Fruit fly (Drosophila melanogaster) whole organism, embryonic: Measurements from ENCODE around the gene Rtca.
A peak's percentile ranks its signal among the peaks of the same experiment; 100 is the strongest.

Experiments used
- Atf-2 ChIP-seq: fragments of 200-800 bp; sonication (Bioruptor generic); optimal IDR thresholded peaks from 2 replicates; lab custom pipeline; 2016; ENCODE audit warnings: missing biosample characterization, missing genetic modification characterization
- B-H2 ChIP-seq: fragments of 200-800 bp; sonication (Bioruptor generic); optimal IDR thresholded peaks from 2 replicates; lab custom pipeline; 2018; ENCODE audit warnings: missing biosample characterization, mild to moderate bottlenecking, missing genetic modification characterization
- Bteb2 ChIP-seq: fragments of 200-800 bp; sonication (Bioruptor generic); optimal IDR thresholded peaks from 2 replicates; lab custom pipeline; 2016; ENCODE audit warnings: missing biosample characterization, missing genetic modification characterization
- CG10462 ChIP-seq: fragments of 200-800 bp; sonication (Bioruptor generic); optimal IDR thresholded peaks from 2 replicates; lab custom pipeline; 2016; ENCODE audit warnings: missing biosample characterization, missing genetic modification characterization
- CG11560 ChIP-seq: fragments of 200-800 bp; sonication (Bioruptor generic); IDR thresholded peaks from 3 replicates; pipeline ENCODE4 v1.3.6; 2022; ENCODE audit warnings: missing biosample characterization, missing genetic modification characterization
- CG12236 ChIP-seq: fragments of 200-800 bp; sonication (Bioruptor generic); optimal IDR thresholded peaks from 2 replicates; lab custom pipeline; 2016; ENCODE audit warnings: missing biosample characterization, missing genetic modification characterization
- CG13287 ChIP-seq: fragments of 200-800 bp; sonication (Bioruptor generic); IDR thresholded peaks from 2 replicates; pipeline ENCODE4 v1.3.6; 2022; ENCODE audit warnings: missing biosample characterization, missing genetic modification characterization; ENCODE audit not compliant: partially characterized antibody
- CG15601 ChIP-seq: fragments of 200-800 bp; sonication (Bioruptor generic); optimal IDR thresholded peaks from 3 replicates; lab custom pipeline; 2019; ENCODE audit warnings: missing biosample characterization, mild to moderate bottlenecking, missing genetic modification characterization, moderate library complexity
- CG1603 ChIP-seq: fragments of 200-800 bp; sonication (Bioruptor generic); optimal IDR thresholded peaks from 2 replicates; lab custom pipeline; 2019; ENCODE audit warnings: missing biosample characterization, mild to moderate bottlenecking, missing genetic modification characterization, moderate library complexity
- CG17359 ChIP-seq: fragments of 200-800 bp; sonication (Bioruptor generic); optimal IDR thresholded peaks from 3 replicates; lab custom pipeline; 2018; ENCODE audit warnings: missing biosample characterization, mild to moderate bottlenecking, missing genetic modification characterization, moderate library complexity
- CG18599 ChIP-seq: fragments of 200-800 bp; sonication (Bioruptor generic); optimal IDR thresholded peaks from 3 replicates; lab custom pipeline; 2017; ENCODE audit warnings: missing biosample characterization, missing genetic modification characterization, mild to moderate bottlenecking, moderate library complexity, missing genetic modification reagents
- CG2875 ChIP-seq: fragments of 200-800 bp; sonication (Bioruptor generic); optimal IDR thresholded peaks from 2 replicates; lab custom pipeline; 2017; ENCODE audit warnings: missing biosample characterization, mild to moderate bottlenecking, missing genetic modification characterization, missing genetic modification reagents
- CG31224 ChIP-seq: fragments of 200-800 bp; sonication (Bioruptor generic); IDR thresholded peaks from 2 replicates; pipeline ENCODE4 v1.3.6; 2022; ENCODE audit warnings: missing biosample characterization, missing genetic modification characterization
- CG34376 ChIP-seq: fragments of 200-800 bp; sonication (Bioruptor generic); optimal IDR thresholded peaks from 2 replicates; lab custom pipeline; 2018; ENCODE audit warnings: missing biosample characterization, mild to moderate bottlenecking, missing genetic modification characterization
- CG34422 ChIP-seq: fragments of 200-800 bp; sonication (Bioruptor generic); IDR thresholded peaks from 3 replicates; pipeline ENCODE4 v1.3.6; 2022; ENCODE audit warnings: missing biosample characterization, missing genetic modification characterization
- CG3995 ChIP-seq: fragments of 200-800 bp; sonication (Bioruptor generic); optimal IDR thresholded peaks from 3 replicates; lab custom pipeline; 2016; ENCODE audit warnings: missing biosample characterization, missing genetic modification characterization
- CG4617 ChIP-seq: fragments of 200-800 bp; sonication (Bioruptor generic); optimal IDR thresholded peaks from 3 replicates; lab custom pipeline; 2016; ENCODE audit warnings: missing biosample characterization, missing genetic modification characterization, borderline replicate concordance
- CG4707 ChIP-seq: fragments of 200-800 bp; sonication (Bioruptor generic); optimal IDR thresholded peaks from 2 replicates; lab custom pipeline; 2018; ENCODE audit warnings: missing biosample characterization, mild to moderate bottlenecking, missing genetic modification characterization, moderate library complexity
- CG4854 ChIP-seq: fragments of 200-800 bp; sonication (Bioruptor generic); optimal IDR thresholded peaks from 2 replicates; lab custom pipeline; 2016; ENCODE audit warnings: missing biosample characterization, missing genetic modification characterization, inconsistent platforms
- CG6175 ChIP-seq: fragments of 200-800 bp; sonication (Bioruptor generic); IDR thresholded peaks from 3 replicates; pipeline ENCODE4 v1.3.6; 2022; ENCODE audit warnings: missing biosample characterization, missing genetic modification characterization
- CG7271 ChIP-seq: fragments of 200-800 bp; sonication (Bioruptor generic); optimal IDR thresholded peaks from 2 replicates; lab custom pipeline; 2018; ENCODE audit warnings: missing biosample characterization, mild to moderate bottlenecking, missing genetic modification characterization, moderate library complexity
- CG8290 ChIP-seq, 3 experiments: fragments of 200-800 bp; sonication (Bioruptor generic); optimal IDR thresholded peaks; 2 replicates each; lab custom pipeline; 2016 to 2019; ENCODE audit warnings: missing biosample characterization in 3 of 3, missing genetic modification characterization in 3 of 3, mild to moderate bottlenecking in 2 of 3, moderate library complexity in 1 of 3
- CG9609 ChIP-seq: fragments of 200-800 bp; sonication (Bioruptor generic); optimal IDR thresholded peaks from 3 replicates; lab custom pipeline; 2016; ENCODE audit warnings: missing biosample characterization, missing genetic modification characterization
- CG9797 ChIP-seq: fragments of 200-800 bp; sonication (Bioruptor generic); optimal IDR thresholded peaks from 3 replicates; lab custom pipeline; 2018; ENCODE audit warnings: missing biosample characterization, mild to moderate bottlenecking, missing genetic modification characterization
- Deaf1 ChIP-seq: fragments of 200-800 bp; optimal IDR thresholded peaks from 3 replicates; lab custom pipeline; 2019; ENCODE audit warnings: missing biosample characterization, mild to moderate bottlenecking, missing genetic modification characterization, moderate library complexity
- Dek ChIP-seq: fragments of 200-800 bp; sonication (Bioruptor generic); optimal IDR thresholded peaks from 3 replicates; lab custom pipeline; 2019; ENCODE audit warnings: missing biosample characterization, mild to moderate bottlenecking, missing genetic modification characterization, moderate library complexity
- HLH4C ChIP-seq: fragments of 200-800 bp; sonication (Bioruptor generic); IDR thresholded peaks from 3 replicates; pipeline ENCODE4 v1.3.6; 2022; ENCODE audit warnings: missing biosample characterization, missing genetic modification characterization; ENCODE audit not compliant: partially characterized antibody
- HmgD ChIP-seq: fragments of 200-800 bp; sonication (Bioruptor generic); optimal IDR thresholded peaks from 3 replicates; lab custom pipeline; 2016; ENCODE audit warnings: missing biosample characterization, missing genetic modification characterization
- Hr78 ChIP-seq, 2 experiments: fragments of 200-800 bp in 1 of 2; fragments of >200 bp in 1 of 2; sonication (Bioruptor generic) in 1 of 2; optimal IDR thresholded peaks; 2 replicates each; lab custom pipeline; 2017 to 2019; ENCODE audit warnings: missing biosample characterization in 2 of 2, missing genetic modification characterization in 2 of 2, mild to moderate bottlenecking in 1 of 2, moderate library complexity in 1 of 2
- Kr ChIP-seq: fragments of 200-800 bp; sonication (Bioruptor generic); optimal IDR thresholded peaks from 2 replicates; lab custom pipeline; 2017; ENCODE audit warnings: missing biosample characterization, mild to moderate bottlenecking, missing genetic modification characterization
- Myb ChIP-seq: fragments of 200-800 bp; sonication (Bioruptor generic); optimal IDR thresholded peaks from 2 replicates; lab custom pipeline; 2016; ENCODE audit warnings: missing biosample characterization, missing genetic modification characterization
- NC2β ChIP-seq: fragments of 200-800 bp; sonication (Bioruptor generic); optimal IDR thresholded peaks from 2 replicates; lab custom pipeline; 2016; ENCODE audit warnings: missing biosample characterization, missing genetic modification characterization
- Stat92E ChIP-seq, 3 experiments: fragments of >200 bp in 2 of 3; fragments of 200-800 bp in 1 of 3; sonication (Bioruptor generic) in 1 of 3; optimal IDR thresholded peaks; 2 replicates each; lab custom pipeline; 2017 to 2019; ENCODE audit warnings: missing biosample characterization in 3 of 3, missing genetic modification characterization in 3 of 3, mild to moderate bottlenecking in 1 of 3, moderate library complexity in 1 of 3
- caup ChIP-seq: fragments of 200-800 bp; sonication (Bioruptor generic); optimal IDR thresholded peaks from 3 replicates; lab custom pipeline; 2017; ENCODE audit warnings: missing biosample characterization, mild to moderate bottlenecking, missing genetic modification characterization, moderate library complexity; ENCODE audit not compliant: severe bottlenecking
- dimm ChIP-seq: fragments of 200-800 bp; sonication (Bioruptor generic); IDR thresholded peaks from 2 replicates; pipeline ENCODE4 v1.3.6; 2022; ENCODE audit warnings: missing biosample characterization, missing genetic modification characterization
- ewg ChIP-seq: fragments of 200-800 bp; sonication (Bioruptor generic); optimal IDR thresholded peaks from 3 replicates; lab custom pipeline; 2017; ENCODE audit warnings: mild to moderate bottlenecking, missing biosample characterization, missing genetic modification reagents, missing genetic modification characterization
- fu2 ChIP-seq: fragments of 200-800 bp; sonication (Bioruptor generic); optimal IDR thresholded peaks from 2 replicates; lab custom pipeline; 2016; ENCODE audit warnings: missing biosample characterization, missing genetic modification characterization
- gcm ChIP-seq: fragments of 200-800 bp; sonication (Bioruptor generic); optimal IDR thresholded peaks from 2 replicates; lab custom pipeline; 2019; ENCODE audit warnings: missing biosample characterization, mild to moderate bottlenecking, missing genetic modification characterization, moderate library complexity
- gfzf ChIP-seq: fragments of 200-800 bp; sonication (Bioruptor generic); optimal IDR thresholded peaks from 2 replicates; lab custom pipeline; 2016; ENCODE audit warnings: missing biosample characterization, mild to moderate bottlenecking, missing genetic modification characterization, moderate library complexity
- gt ChIP-seq: fragments of 200-800 bp; sonication (Bioruptor generic); IDR thresholded peaks from 2 replicates; pipeline ENCODE4 v1.3.6; 2022; ENCODE audit warnings: missing biosample characterization, missing genetic modification characterization
- her ChIP-seq: fragments of 200-800 bp; sonication (Bioruptor generic); optimal IDR thresholded peaks from 2 replicates; lab custom pipeline; 2016; ENCODE audit warnings: missing biosample characterization, missing genetic modification characterization
- lab ChIP-seq: fragments of 200-800 bp; sonication (Bioruptor generic); optimal IDR thresholded peaks from 3 replicates; lab custom pipeline; 2017; ENCODE audit warnings: missing biosample characterization, missing genetic modification characterization, mild to moderate bottlenecking, moderate library complexity, missing genetic modification reagents
- p53 ChIP-seq: fragments of 200-800 bp; sonication (Bioruptor generic); optimal IDR thresholded peaks from 2 replicates; lab custom pipeline; 2016; ENCODE audit warnings: missing biosample characterization, missing genetic modification characterization
- sd ChIP-seq: fragments of 200-800 bp; sonication (Bioruptor generic); optimal IDR thresholded peaks from 3 replicates; lab custom pipeline; 2018; ENCODE audit warnings: missing biosample characterization, mild to moderate bottlenecking, missing genetic modification characterization, moderate library complexity
- ssp ChIP-seq: fragments of 200-800 bp; sonication (Bioruptor generic); IDR thresholded peaks from 2 replicates; pipeline ENCODE4 v1.3.6; 2022; ENCODE audit warnings: missing biosample characterization, missing genetic modification characterization
- tin ChIP-seq: fragments of 200-800 bp; sonication (Bioruptor generic); optimal IDR thresholded peaks from 3 replicates; lab custom pipeline; 2016; ENCODE audit warnings: missing biosample characterization, missing genetic modification characterization
- wek ChIP-seq: fragments of 200-800 bp; sonication (Bioruptor generic); optimal IDR thresholded peaks from 3 replicates; lab custom pipeline; 2018; ENCODE audit warnings: missing biosample characterization, mild to moderate bottlenecking, missing genetic modification characterization, moderate library complexity
- zfh1 ChIP-seq: fragments of 200-800 bp; sonication (Bioruptor generic); IDR thresholded peaks from 3 replicates; pipeline ENCODE4 v1.3.6; 2022; ENCODE audit warnings: missing biosample characterization, missing genetic modification characterization

Rtca gene

DNA sequence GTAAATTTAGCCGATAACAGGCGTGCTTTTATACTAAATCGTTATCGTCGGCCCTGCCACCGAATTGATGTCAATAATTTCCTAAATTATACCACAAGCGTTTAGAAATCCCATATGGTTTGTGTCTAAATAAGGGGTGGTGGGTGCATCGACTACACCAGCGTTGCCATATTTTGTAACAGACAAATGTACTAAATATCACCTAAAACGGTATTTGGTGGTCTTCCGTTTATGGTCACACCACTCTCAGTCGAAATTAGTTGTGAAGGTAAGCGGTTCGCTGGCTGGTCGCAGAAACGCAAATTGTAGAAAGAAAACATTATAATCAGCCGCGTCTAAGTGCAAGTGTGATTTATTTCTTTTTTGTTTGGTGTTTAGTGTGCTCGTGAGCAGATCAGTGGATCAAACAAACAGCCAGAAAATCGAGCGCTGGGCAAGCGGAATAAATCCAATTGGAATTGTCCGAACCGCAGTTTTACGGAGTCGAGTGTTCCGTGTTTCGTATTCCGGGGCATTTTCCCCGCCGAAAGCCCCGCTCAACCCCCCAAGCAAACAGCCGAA, 8.2 kb downstream of the Rtca start, which contains the start of the genes CG16903 and Unc-76 (continued):
- TF ChIP-seq CG31224 (GFP tag; lab: Robert Waterston, UW) (no peak), p53 (GFP tag; lab: Kevin White, UChicago) (peak; percentile 66), CG18599 (GFP tag; lab: Kevin White, UChicago) (peak; percentile 53), CG9609 (GFP tag; lab: Kevin White, UChicago) (peak; percentile 35), Kr (no peak), caup (GFP tag; lab: Kevin White, UChicago) (peak; percentile 57), gt (GFP tag; lab: Robert Waterston, UW) (no peak), CG9797 (GFP tag; lab: Kevin White, UChicago) (peak; percentile 100), CG3995 (GFP tag; lab: Kevin White, UChicago) (peak; percentile 32), HLH4C (GFP tag; lab: Robert Waterston, UW) (peak; percentile 49), Deaf1 (tag; lab: Kevin White, UChicago) (peak; percentile 56), CG12236 (GFP tag; lab: Kevin White, UChicago) (no peak), sd (tag; lab: Kevin White, UChicago) (peak; percentile 48), CG17359 (tag; lab: Kevin White, UChicago) (peak; percentile 29), Hr78 (GFP tag; optimal IDR thresholded peaks at IDR 0.05; lab: Kevin White, UChicago) (peak in 1 of 2 experiments; percentile 24), CG34376 (GFP tag; lab: Kevin White, UChicago) (peak; percentile 72), ssp (GFP tag; lab: Robert Waterston, UW) (peak; percentile 34; the same call in 1 of the 2 replicates), CG10462 (no peak), Bteb2 (peak; percentile 1), CG34422 (GFP tag; lab: Robert Waterston, UW) (0 out of 3 replicates have a peak, but pooled peaks have one; percentile 28), CG4617 (GFP tag; lab: Kevin White, UChicago) (peak; percentile 90), zfh1 (peak; percentile 46; the same call in 1 of the 3 replicates), CG4854 (peak; percentile 14), CG11560 (tag; lab: Robert Waterston, UW) (0 out of 3 replicates have a peak, but pooled peaks have one; percentile 45), CG7271 (peak; percentile 20), tin (GFP tag; lab: Kevin White, UChicago) (no peak), ewg (GFP tag; lab: Kevin White, UChicago) (peak; percentile 18), gcm (GFP tag; lab: Kevin White, UChicago) (peak; percentile 45), dimm (GFP tag; lab: Robert Waterston, UW) (no peak), CG2875 (peak; percentile 47), Myb (GFP tag; lab: Kevin White, UChicago) (peak; percentile 82), HmgD (GFP tag; lab: Kevin White, UChicago) (peak; percentile 66), wek (GFP tag; lab: Kevin White, UChicago) (peak; percentile 60), CG13287 (GFP tag; lab: Robert Waterston, UW) (peak; percentile 67), Dek (peak; percentile 65), her (peak; percentile 58), NC2β (peak; percentile 41), CG1603 (tag; lab: Kevin White, UChicago) (peak; percentile 92), B-H2 (GFP tag; lab: Kevin White, UChicago) (peak; percentile 81), CG6175 (GFP tag; lab: Robert Waterston, UW) (no peak), gfzf (GFP tag; lab: Kevin White, UChicago) (peak; percentile 100), CG15601 (tag; lab: Kevin White, UChicago) (peak; percentile 78), CG4707 (peak; percentile 40), fu2 (GFP tag; lab: Kevin White, UChicago) (peak; percentile 6), lab (peak; percentile 43), Atf-2 (GFP tag; lab: Kevin White, UChicago) (no peak), Stat92E (GFP tag; optimal IDR thresholded peaks at IDR 0.05; lab: Kevin White, UChicago) (peak in 1 of 3 experiments; percentile 87), CG8290 (GFP tag; optimal IDR thresholded peaks at IDR 0.05; lab: Kevin White, UChicago) (peak; percentile 54), CG8290 (tag; optimal IDR thresholded peaks at IDR 0.05; lab: Kevin White, UChicago) (peak in 1 of 2 experiments; percentile 82)
